ENCODE assay signal across 2 fruit fly cellular contexts in genomic region chr2L:21039569-21040159, dm6.
TF ChIP-seq lines count a peak whose summit lies in the region.

No protein-coding gene starts in this region.

- no peak for TF ChIP-seq CTCF in whole organism, embryonic (GFP tag; optimal IDR thresholded peaks at IDR 0.05; lab: Kevin White, UChicago)

TF ChIP-seq in whole organism, embryonic, 481 proteins besides CTCF, POLR2A, EP300 and RAD21 (continues in another document):
- peak; percentile 15 for TF ChIP-seq twi (tag; optimal IDR thresholded peaks at IDR 0.05; lab: Kevin White, UChicago)
- TF ChIP-seq CG7987 (GFP tag; optimal IDR thresholded peaks at IDR 0.05; lab: Kevin White, UChicago) = no peak
- peak; percentile 72 for TF ChIP-seq CG15479 (GFP tag; optimal IDR thresholded peaks at IDR 0.05; lab: Kevin White, UChicago)
- no peak for TF ChIP-seq gcm (GFP tag; optimal IDR thresholded peaks at IDR 0.05; lab: Kevin White, UChicago)
- TF ChIP-seq CG5953 (GFP tag; IDR thresholded peaks at IDR 0.05; lab: Robert Waterston, UW) = no peak
- TF ChIP-seq HLH54F (GFP tag; optimal IDR thresholded peaks at IDR 0.05; lab: Kevin White, UChicago) = no peak
- peak; percentile 1 for TF ChIP-seq trem (tag; optimal IDR thresholded peaks at IDR 0.05; lab: Kevin White, UChicago)
- no peak for TF ChIP-seq CG34224 (GFP tag; IDR thresholded peaks at IDR 0.05; lab: Robert Waterston, UW; ENCODE audit: partially characterized antibody)
- 0 out of 3 replicates have a peak, but pooled peaks have one; percentile 23 for TF ChIP-seq otp (GFP tag; IDR thresholded peaks at IDR 0.05; lab: Robert Waterston, UW)
- TF ChIP-seq Med (GFP tag; lab: Kevin White, UChicago) = peak; percentile 57
- TF ChIP-seq tll (GFP tag; optimal IDR thresholded peaks at IDR 0.05; lab: Kevin White, UChicago) = peak in 1 of 2 experiments; percentile 76
- no peak for TF ChIP-seq Hand (GFP tag; optimal IDR thresholded peaks at IDR 0.05; lab: Kevin White, UChicago)
- TF ChIP-seq CG4707 (GFP tag; optimal IDR thresholded peaks at IDR 0.05; lab: Kevin White, UChicago) = peak; percentile 10
- TF ChIP-seq Dref (GFP tag; IDR thresholded peaks at IDR 0.05; lab: Robert Waterston, UW) = no peak
- peak; percentile 44 for TF ChIP-seq zen (tag; optimal IDR thresholded peaks at IDR 0.05; lab: Kevin White, UChicago)
- TF ChIP-seq CG9727 (GFP tag; optimal IDR thresholded peaks at IDR 0.05; lab: Kevin White, UChicago) = peak; percentile 4
- TF ChIP-seq gro (GFP tag; optimal IDR thresholded peaks at IDR 0.05; lab: Kevin White, UChicago) = no peak
- peak; percentile 37 for TF ChIP-seq CG15696 (tag; optimal IDR thresholded peaks at IDR 0.05; lab: Kevin White, UChicago)
- TF ChIP-seq crol (GFP tag; IDR thresholded peaks at IDR 0.05; lab: Robert Waterston, UW) = peak; percentile 83
- TF ChIP-seq psq (GFP tag; optimal IDR thresholded peaks at IDR 0.05; lab: Kevin White, UChicago) = peak; percentile 2
- peak; percentile 17 for TF ChIP-seq CG2712 (tag; optimal IDR thresholded peaks at IDR 0.05; lab: Kevin White, UChicago)
- TF ChIP-seq Nf-YB (GFP tag; optimal IDR thresholded peaks at IDR 0.05; lab: Kevin White, UChicago) = no peak
- TF ChIP-seq exex (tag; optimal IDR thresholded peaks at IDR 0.05; lab: Kevin White, UChicago) = peak; percentile 8
- TF ChIP-seq CG17359 (tag; optimal IDR thresholded peaks at IDR 0.05; lab: Kevin White, UChicago) = no peak
- no peak for TF ChIP-seq zfh1 (GFP tag; IDR thresholded peaks at IDR 0.05; lab: Robert Waterston, UW)
- peak; percentile 13 for TF ChIP-seq CG1233 (GFP tag; optimal IDR thresholded peaks at IDR 0.05; lab: Kevin White, UChicago)
- TF ChIP-seq CG12104 (GFP tag; optimal IDR thresholded peaks at IDR 0.05; lab: Kevin White, UChicago) = peak; percentile 11
- peak; percentile 55 for TF ChIP-seq sqz (GFP tag; optimal IDR thresholded peaks at IDR 0.05; lab: Kevin White, UChicago)
- no peak for TF ChIP-seq amos (GFP tag; IDR thresholded peaks at IDR 0.05; lab: Robert Waterston, UW; ENCODE audit: partially characterized antibody)
- peak; percentile 88 for TF ChIP-seq Kr (GFP tag; optimal IDR thresholded peaks at IDR 0.05; lab: Kevin White, UChicago)
- TF ChIP-seq tup (GFP tag; optimal IDR thresholded peaks at IDR 0.05; lab: Kevin White, UChicago) = no peak
- TF ChIP-seq al (GFP tag; IDR thresholded peaks at IDR 0.05; lab: Robert Waterston, UW) = no peak
- TF ChIP-seq pita (GFP tag; optimal IDR thresholded peaks at IDR 0.05; lab: Kevin White, UChicago) = no peak
- peak; percentile 33 for TF ChIP-seq kni (GFP tag; optimal IDR thresholded peaks at IDR 0.05; lab: Kevin White, UChicago)
- TF ChIP-seq cg (GFP tag; optimal IDR thresholded peaks at IDR 0.05; lab: Kevin White, UChicago) = peak; percentile 15
- TF ChIP-seq BEAF-32 (GFP tag; optimal IDR thresholded peaks at IDR 0.05; lab: Kevin White, UChicago) = no peak
- 0 out of 3 replicates have a peak, but pooled peaks have one; percentile 6 for TF ChIP-seq ci (GFP tag; IDR thresholded peaks at IDR 0.05; lab: Robert Waterston, UW)
- peak; percentile 33 for TF ChIP-seq ac (GFP tag; optimal IDR thresholded peaks at IDR 0.05; lab: Kevin White, UChicago)
- peak in 1 of 2 experiments; percentile 93 for TF ChIP-seq Hr78 (GFP tag; optimal IDR thresholded peaks at IDR 0.05; lab: Kevin White, UChicago)
- TF ChIP-seq CG11696 (GFP tag; IDR thresholded peaks at IDR 0.05; lab: Robert Waterston, UW) = 0 out of 2 replicates have a peak, but pooled peaks have one; percentile 33
- TF ChIP-seq bigmax (GFP tag; optimal IDR thresholded peaks at IDR 0.05; lab: Kevin White, UChicago) = no peak
- no peak for TF ChIP-seq Rx (GFP tag; IDR thresholded peaks at IDR 0.05; lab: Robert Waterston, UW)
- no peak for TF ChIP-seq CG4820 (GFP tag; optimal IDR thresholded peaks at IDR 0.05; lab: Kevin White, UChicago)
- 0 out of 2 replicates have a peak, but pooled peaks have one; percentile 28 for TF ChIP-seq CG4360 (GFP tag; IDR thresholded peaks at IDR 0.05; lab: Robert Waterston, UW)
- TF ChIP-seq CG2889 (GFP tag; IDR thresholded peaks at IDR 0.05; lab: Robert Waterston, UW) = no peak
- TF ChIP-seq CG33557 (GFP tag; optimal IDR thresholded peaks at IDR 0.05; lab: Kevin White, UChicago) = peak; percentile 8

TF ChIP-seq in whole organism, prepupa, 60 proteins besides CTCF, POLR2A, EP300 and RAD21:
- peak; percentile 75 for TF ChIP-seq fkh (GFP tag; optimal IDR thresholded peaks at IDR 0.05; lab: Kevin White, UChicago)
- TF ChIP-seq Sox15 (GFP tag; optimal IDR thresholded peaks at IDR 0.05; lab: Kevin White, UChicago) = no peak
